Fruit fly (Drosophila melanogaster): ENCODE data around the gene CG31266.

CG31266 gene

DNA sequence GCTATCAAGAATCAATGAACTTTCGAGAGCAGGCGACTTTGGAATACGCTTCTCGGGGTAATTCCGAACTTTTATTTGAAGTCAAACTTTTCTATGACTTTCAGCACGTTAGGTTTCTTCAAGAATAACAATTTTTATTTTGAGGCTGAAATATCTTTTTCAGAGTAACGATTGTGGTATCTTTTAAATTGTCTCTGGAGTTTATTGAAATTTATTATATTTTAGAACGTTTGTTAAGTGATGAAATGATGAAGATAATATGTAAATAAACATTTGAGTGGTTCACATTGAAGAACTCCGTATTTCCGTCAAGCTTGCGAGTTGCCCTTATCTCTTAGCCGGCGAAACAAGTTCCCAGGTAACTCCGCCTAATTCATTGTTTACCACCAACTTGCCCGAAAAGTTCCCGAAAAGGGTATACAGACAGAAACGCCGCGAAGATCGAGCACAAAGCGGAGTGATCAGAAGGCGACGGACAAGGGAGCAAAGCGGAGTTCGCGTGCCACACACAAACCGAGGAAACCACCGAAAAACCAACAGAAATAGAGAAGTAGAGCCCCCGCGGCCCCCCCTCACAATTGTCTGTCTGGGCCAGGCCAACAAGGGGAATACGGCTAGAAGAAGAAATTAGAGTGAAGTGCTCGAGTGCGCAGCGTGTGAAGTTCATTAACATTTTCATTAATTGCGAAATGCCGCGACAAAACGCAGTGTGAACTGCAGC, 14.7 kb upstream of the CG31266 start (continued):
- peak in 1 of 3 experiments; percentile 60 for TF ChIP-seq lola (GFP tag; optimal IDR thresholded peaks at IDR 0.05)
- TF ChIP-seq cwo (GFP tag; optimal IDR thresholded peaks at IDR 0.05): no peak
- peak; percentile 12 for TF ChIP-seq Sox100B (GFP tag; optimal IDR thresholded peaks at IDR 0.05)
- no peak for TF ChIP-seq NC2α (GFP tag; optimal IDR thresholded peaks at IDR 0.05)
- peak; percentile 19 for TF ChIP-seq CG11504 (tag; optimal IDR thresholded peaks at IDR 0.05)
- TF ChIP-seq run (tag; optimal IDR thresholded peaks at IDR 0.05): no peak
- peak; percentile 67; the same call in 2 of the 3 replicates for TF ChIP-seq CG2199 (GFP tag; IDR thresholded peaks at IDR 0.05)
- no peak for TF ChIP-seq gfzf (GFP tag; optimal IDR thresholded peaks at IDR 0.05)
- no peak for TF ChIP-seq CG34224 (GFP tag; IDR thresholded peaks at IDR 0.05; ENCODE audit: partially characterized antibody)
- TF ChIP-seq Optix (GFP tag; IDR thresholded peaks at IDR 0.05): 0 out of 3 replicates have a peak, but pooled peaks have one; percentile 35
- peak; percentile 62 for TF ChIP-seq dmrt11E (tag; optimal IDR thresholded peaks at IDR 0.05)
- 0 out of 3 replicates have a peak, but pooled peaks have one; percentile 35 for TF ChIP-seq otp (GFP tag; IDR thresholded peaks at IDR 0.05)
- TF ChIP-seq Stat92E (GFP tag; optimal IDR thresholded peaks at IDR 0.05): peak in 1 of 3 experiments; percentile 48
- no peak for TF ChIP-seq CG17912 (GFP tag; optimal IDR thresholded peaks at IDR 0.05)
- peak; percentile 68 for TF ChIP-seq CG2712 (tag; optimal IDR thresholded peaks at IDR 0.05)
- peak; percentile 37 for TF ChIP-seq CG30403 (GFP tag; optimal IDR thresholded peaks at IDR 0.05)
- TF ChIP-seq nmo (GFP tag; optimal IDR thresholded peaks at IDR 0.05): peak; percentile 64
- TF ChIP-seq CG12769 (tag; optimal IDR thresholded peaks at IDR 0.05): peak; percentile 7
- TF ChIP-seq sens-2 (GFP tag; IDR thresholded peaks at IDR 0.05): no peak
- TF ChIP-seq chn (GFP tag; optimal IDR thresholded peaks at IDR 0.05): peak; percentile 19
- peak; percentile 62 for TF ChIP-seq gem (tag; optimal IDR thresholded peaks at IDR 0.05)
- no peak for TF ChIP-seq Dfd (GFP tag; optimal IDR thresholded peaks at IDR 0.05)
- peak in 1 of 2 experiments; percentile 10 for TF ChIP-seq Pdp1 (GFP tag; optimal IDR thresholded peaks at IDR 0.05)
- no peak for TF ChIP-seq CG13123 (GFP tag; optimal IDR thresholded peaks at IDR 0.05)
- no peak for TF ChIP-seq CG7271 (tag; optimal IDR thresholded peaks at IDR 0.05)
- TF ChIP-seq en (GFP tag; optimal IDR thresholded peaks at IDR 0.05): no peak
- peak; percentile 67 for TF ChIP-seq sens (GFP tag)
- TF ChIP-seq br (optimal IDR thresholded peaks at IDR 0.05): no peak
- TF ChIP-seq CG32772 (GFP tag; IDR thresholded peaks at IDR 0.05): no peak
- TF ChIP-seq ac (GFP tag; optimal IDR thresholded peaks at IDR 0.05): no peak
- peak; percentile 25 for TF ChIP-seq nom (GFP tag; optimal IDR thresholded peaks at IDR 0.05)
- TF ChIP-seq trem (tag; optimal IDR thresholded peaks at IDR 0.05): peak; percentile 36
- TF ChIP-seq CG9437 (GFP tag; optimal IDR thresholded peaks at IDR 0.05): peak; percentile 2
- peak; percentile 29 for TF ChIP-seq CG15601 (tag; optimal IDR thresholded peaks at IDR 0.05)
- no peak for TF ChIP-seq sc (optimal IDR thresholded peaks at IDR 0.05)
- peak; percentile 23 for TF ChIP-seq sc (GFP tag; optimal IDR thresholded peaks at IDR 0.05)
- no peak for TF ChIP-seq CG14441 (GFP tag; IDR thresholded peaks at IDR 0.05)
- TF ChIP-seq unpg (GFP tag; optimal IDR thresholded peaks at IDR 0.05): peak; percentile 28
- TF ChIP-seq Hmx (GFP tag; optimal IDR thresholded peaks at IDR 0.05): no peak
- TF ChIP-seq gcm (GFP tag; optimal IDR thresholded peaks at IDR 0.05): peak; percentile 12
- no peak for TF ChIP-seq tap (tag; optimal IDR thresholded peaks at IDR 0.05)
- peak; percentile 62 for TF ChIP-seq CG10979 (tag; optimal IDR thresholded peaks at IDR 0.05)
- TF ChIP-seq CG8281 (tag; optimal IDR thresholded peaks at IDR 0.05): no peak
- TF ChIP-seq CG1602 (GFP tag; optimal IDR thresholded peaks at IDR 0.05): no peak
- no peak for TF ChIP-seq sim (GFP tag; IDR thresholded peaks at IDR 0.05)
- no peak for TF ChIP-seq pan (optimal IDR thresholded peaks at IDR 0.05)
- TF ChIP-seq pan (GFP tag; optimal IDR thresholded peaks at IDR 0.05 in 1 of 2, IDR thresholded peaks at IDR 0.05 in 1 of 2): no peak
- no peak for TF ChIP-seq CG17612 (GFP tag; IDR thresholded peaks at IDR 0.05)
- no peak for TF ChIP-seq Nf-YB (GFP tag; optimal IDR thresholded peaks at IDR 0.05)
